Worm (Caenorhabditis elegans) whole organism, L4/young adult: ENCODE measurements around the gene F13D12.5.
A peak's percentile ranks its signal among the peaks of the same experiment; 100 is the strongest.
"Not testable (repeated sequence)": the region's sequence is repeated elsewhere in the genome, so short reads cannot be mapped to it uniquely, and the experiment has no call there.

Source experiments
- W03F9.2 ChIP-seq: fragments of 150-350 bp; optimal IDR thresholded peaks from 2 replicates; lab custom pipeline; 2014; ENCODE audit warnings: missing biosample characterization, missing genetic modification characterization
- dao-5 ChIP-seq: sonication (generic microtip); optimal IDR thresholded peaks from 2 replicates; lab custom pipeline; 2016; ENCODE audit warnings: missing genotype, missing genetic modification characterization, moderate library complexity, missing compliant biosample characterization
- him-1 ChIP-seq: sonication (generic microtip); optimal IDR thresholded peaks from 2 replicates; lab custom pipeline; 2016; ENCODE audit warnings: missing genotype, missing genetic modification reagents, missing genetic modification characterization, missing compliant biosample characterization

The F13D12.5 gene

ce11 chrII:11726470-11727106 is at the start of gene F13D12.5:
Gene F13D12.5, plus strand, starts transcription at chrII:11726814.
- TF ChIP-seq dao-5 (tag; lab: Kevin White, UChicago) (no peak), him-1 (tag; lab: Kevin White, UChicago) (no peak), W03F9.2 (peak; percentile 38)

DNA sequence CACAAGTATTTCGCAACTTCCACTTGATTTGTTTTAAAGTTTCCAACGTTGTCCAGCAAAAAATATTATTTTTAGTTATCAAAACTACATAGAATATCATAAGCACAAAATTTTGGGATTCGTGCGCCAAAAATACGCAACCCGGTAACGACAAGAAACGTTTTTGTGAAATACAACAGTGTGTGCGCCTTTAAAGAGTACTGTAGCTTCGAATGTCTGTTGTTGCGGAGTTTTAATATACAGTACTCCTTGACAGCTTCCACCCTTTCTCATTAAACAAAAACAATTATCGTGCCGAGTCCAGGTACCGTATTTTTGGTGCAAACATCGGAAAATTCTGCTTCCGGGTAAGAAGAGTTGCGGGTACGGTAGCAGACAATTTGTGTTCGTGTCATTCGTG is 46.4 kb upstream of the F13D12.5 start:
- TF ChIP-seq him-1 (tag; lab: Kevin White, UChicago) = no peak
- no peak for TF ChIP-seq W03F9.2
- TF ChIP-seq dao-5 (tag; lab: Kevin White, UChicago) = no peak

DNA sequence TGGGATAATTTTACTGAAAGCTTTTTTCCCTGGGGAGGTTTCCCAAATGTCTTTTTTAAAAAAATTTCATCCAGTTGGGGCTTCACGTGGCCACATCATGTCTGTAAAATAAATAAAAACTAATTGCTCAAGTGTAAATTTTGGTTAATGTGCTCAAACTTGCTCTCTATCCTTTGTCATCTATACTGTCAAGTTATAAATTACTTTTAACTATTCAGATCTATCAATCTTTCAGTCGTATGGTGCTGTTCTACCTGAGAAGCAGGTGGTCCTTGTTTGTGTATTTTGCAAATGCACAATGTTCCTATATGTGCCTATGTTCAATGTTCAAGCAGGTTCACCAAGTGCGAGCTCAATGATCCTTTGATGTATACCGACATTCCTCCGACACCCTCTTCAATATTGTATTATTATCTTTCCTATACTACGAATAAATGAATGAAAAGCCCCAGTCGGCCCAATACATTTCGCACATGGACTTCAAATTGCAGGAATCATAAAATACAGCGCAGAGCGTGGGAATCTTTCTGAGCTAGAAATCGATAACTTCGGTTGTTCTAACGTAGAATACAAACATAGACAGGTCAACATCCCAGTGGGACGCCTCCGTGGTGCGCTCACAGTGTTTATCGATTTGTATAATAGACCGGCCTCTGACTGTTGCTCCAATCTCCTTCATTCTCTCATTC is 45.3 kb upstream of the F13D12.5 start, which contains the start of the genes sfxn-1.4 and C47D12.4:
TSS of gene sfxn-1.4 (minus strand) at position 101 of the 689 bp plus-strand sequence.
TSS of gene C47D12.4 (plus strand) at position 639 of the 689 bp plus-strand sequence.
- TF ChIP-seq dao-5 (tag; lab: Kevin White, UChicago) = no peak
- TF ChIP-seq him-1 (tag; lab: Kevin White, UChicago) = no peak
- TF ChIP-seq W03F9.2 = no peak

ce11 chrII:11685177-11685576 is 41.4 kb upstream of the F13D12.5 start, which contains the start of gene C47D12.5:
Gene C47D12.5, minus strand, starts transcription at chrII:11685277.
- TF ChIP-seq dao-5 (tag; lab: Kevin White, UChicago) = no peak
- TF ChIP-seq him-1 (tag; lab: Kevin White, UChicago) = no peak
- no peak for TF ChIP-seq W03F9.2

ce11 chrII:11688011-11688410 is 38.6 kb upstream of the F13D12.5 start:
- TF ChIP-seq him-1 (tag; lab: Kevin White, UChicago) (no peak), dao-5 (tag; lab: Kevin White, UChicago) (no peak), W03F9.2 (no peak)

DNA sequence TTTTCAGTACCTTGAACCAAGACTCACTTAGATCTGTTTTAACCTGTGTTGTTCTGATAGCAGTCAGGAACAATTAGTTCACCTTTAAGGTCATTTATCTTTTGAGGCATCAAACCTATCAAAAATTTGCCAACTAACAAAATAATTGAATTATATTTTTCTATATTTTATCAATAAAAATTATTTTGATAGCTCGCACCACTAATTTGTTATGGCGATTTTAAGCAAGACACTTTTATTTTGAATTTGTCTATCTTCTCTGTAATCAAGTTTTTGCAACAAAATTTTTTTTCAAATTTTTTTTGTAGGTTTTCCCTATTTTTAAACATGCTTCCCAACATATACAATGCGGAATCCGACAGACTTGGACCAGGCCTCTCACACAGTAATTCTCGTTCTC is 38.0 kb upstream of the F13D12.5 start, which contains the start of gene kel-1:
TSS of gene kel-1 (plus strand) at position 301 of the 400 bp plus-strand sequence.
- TF ChIP-seq dao-5 (tag; lab: Kevin White, UChicago) = no peak
- no peak for TF ChIP-seq W03F9.2
- TF ChIP-seq him-1 (tag; lab: Kevin White, UChicago) = no peak

- TF ChIP-seq W03F9.2 = no peak
- no peak for TF ChIP-seq him-1 (tag; lab: Kevin White, UChicago)
- no peak for TF ChIP-seq dao-5 (tag; lab: Kevin White, UChicago)
Observed at ce11 chrII:11689941-11690340, 36.7 kb upstream of the F13D12.5 start.

ce11 chrII:11690868-11691267 is 35.7 kb upstream of the F13D12.5 start:
- no peak for TF ChIP-seq W03F9.2
- no peak for TF ChIP-seq him-1 (tag; lab: Kevin White, UChicago)
- no peak for TF ChIP-seq dao-5 (tag; lab: Kevin White, UChicago)

DNA sequence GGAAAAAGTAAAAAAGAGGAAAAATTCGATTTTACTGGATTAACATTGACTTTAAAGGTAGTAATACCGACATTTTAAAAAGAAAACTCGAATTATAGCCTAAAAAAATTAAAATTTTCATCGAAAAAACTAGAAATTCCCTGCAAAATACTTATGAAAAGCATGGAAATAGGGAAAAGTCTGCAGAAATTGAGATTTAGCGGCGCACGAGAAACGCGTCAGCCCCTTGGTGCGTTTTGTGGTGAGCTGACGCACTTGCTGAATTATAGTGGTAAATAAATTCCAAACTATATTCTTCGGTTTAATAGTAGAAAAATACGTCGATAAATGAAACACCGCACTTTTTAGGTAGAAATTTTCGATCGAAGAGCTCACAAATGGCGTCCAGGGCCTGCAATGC is 32.2 kb upstream of the F13D12.5 start:
- TF ChIP-seq W03F9.2 (no peak), him-1 (tag; lab: Kevin White, UChicago) (no peak), dao-5 (tag; lab: Kevin White, UChicago) (no peak)

ce11 chrII:11695161-11695944 is 31.3 kb upstream of the F13D12.5 start, which contains the start of gene tars-1:
Gene tars-1, minus strand, starts transcription at chrII:11695657.
- TF ChIP-seq him-1 (tag; lab: Kevin White, UChicago); W03F9.2; dao-5 (tag; lab: Kevin White, UChicago): not testable (repeated sequence)

ce11 chrII:11695945-11696270 is 30.7 kb upstream of the F13D12.5 start, which contains the start of gene xpf-1:
Gene xpf-1, plus strand, starts transcription at chrII:11696171.
- TF ChIP-seq him-1 (tag; lab: Kevin White, UChicago) (no peak), dao-5 (tag; lab: Kevin White, UChicago) (no peak)

DNA sequence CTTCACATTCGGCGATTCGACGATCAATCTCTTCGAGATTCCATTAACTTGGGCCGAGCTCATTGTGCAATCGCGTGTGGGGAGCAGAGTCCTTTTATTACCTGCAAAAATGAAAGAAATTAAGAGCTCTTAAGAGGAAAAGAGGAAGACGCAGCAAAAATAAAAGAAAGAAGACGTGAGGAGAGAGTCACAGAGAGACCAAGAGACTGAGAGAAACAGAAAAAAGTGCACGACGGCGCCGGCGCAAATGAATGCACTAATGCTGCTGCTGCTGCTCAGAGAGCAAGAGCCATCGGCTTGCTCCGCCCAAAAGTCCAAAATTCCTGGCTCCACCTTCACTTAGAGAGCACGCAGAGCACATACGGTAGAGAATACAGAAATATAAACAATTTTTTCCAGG is 26.4 kb upstream of the F13D12.5 start, which contains the start of gene inos-1:
TSS of gene inos-1 (minus strand) at position 101 of the 400 bp plus-strand sequence.
- TF ChIP-seq dao-5 (tag; lab: Kevin White, UChicago) (no peak), W03F9.2 (no peak), him-1 (tag; lab: Kevin White, UChicago) (no peak)

ce11 chrII:11700635-11701034 is 26.0 kb upstream of the F13D12.5 start:
- TF ChIP-seq dao-5 (tag; lab: Kevin White, UChicago) = no peak
- no peak for TF ChIP-seq him-1 (tag; lab: Kevin White, UChicago)
- TF ChIP-seq W03F9.2 = no peak
